Fruit fly (Drosophila melanogaster) whole organism, embryonic: ENCODE results near the gene SCOT.

Source experiments
- Adf1 ChIP-seq: fragments of 200-800 bp; sonication (Bioruptor generic); IDR thresholded peaks from 2 replicates; pipeline ENCODE4 v1.3.6; 2022; ENCODE audit warnings: missing biosample characterization, missing genetic modification characterization
- Bdp1 ChIP-seq: fragments of 200-800 bp; sonication (Bioruptor generic); optimal IDR thresholded peaks from 3 replicates; lab custom pipeline; 2016; ENCODE audit warnings: missing biosample characterization, missing genetic modification characterization
- Bgb ChIP-seq: fragments of 200-800 bp; sonication (Bioruptor generic); IDR thresholded peaks from 2 replicates; pipeline ENCODE4 v1.3.6; 2022; ENCODE audit warnings: missing biosample characterization, missing genetic modification characterization; ENCODE audit not compliant: partially characterized antibody
- CG10267 ChIP-seq: fragments of 200-800 bp; sonication (Bioruptor generic); optimal IDR thresholded peaks from 2 replicates; lab custom pipeline; 2018; ENCODE audit warnings: missing biosample characterization, mild to moderate bottlenecking, missing genetic modification characterization, moderate library complexity
- CG11695 ChIP-seq: fragments of 200-800 bp; sonication (Bioruptor generic); IDR thresholded peaks from 3 replicates; pipeline ENCODE4 v1.3.6; 2022; ENCODE audit warnings: missing biosample characterization, missing genetic modification characterization
- CG12659 ChIP-seq: fragments of 200-800 bp; sonication (Bioruptor generic); optimal IDR thresholded peaks from 3 replicates; lab custom pipeline; 2017; ENCODE audit warnings: mild to moderate bottlenecking, missing biosample characterization, missing genetic modification reagents, missing genetic modification characterization
- CG1603 ChIP-seq: fragments of 200-800 bp; sonication (Bioruptor generic); optimal IDR thresholded peaks from 2 replicates; lab custom pipeline; 2019; ENCODE audit warnings: missing biosample characterization, mild to moderate bottlenecking, missing genetic modification characterization, moderate library complexity
- CG1792 ChIP-seq: fragments of 200-800 bp; sonication (Bioruptor generic); optimal IDR thresholded peaks from 2 replicates; lab custom pipeline; 2016; ENCODE audit warnings: missing biosample characterization, missing genetic modification characterization
- CG18619 ChIP-seq: fragments of 200-800 bp; sonication (Bioruptor generic); optimal IDR thresholded peaks from 3 replicates; lab custom pipeline; 2017; ENCODE audit warnings: missing biosample characterization, mild to moderate bottlenecking, missing genetic modification characterization
- CG2116 ChIP-seq: fragments of 200-800 bp; sonication (Bioruptor generic); optimal IDR thresholded peaks from 3 replicates; lab custom pipeline; 2018; ENCODE audit warnings: missing biosample characterization, mild to moderate bottlenecking, missing genetic modification characterization
- CG2202 ChIP-seq: fragments of 200-800 bp; sonication (Bioruptor generic); optimal IDR thresholded peaks from 2 replicates; lab custom pipeline; 2018; ENCODE audit warnings: missing biosample characterization, mild to moderate bottlenecking, missing genetic modification characterization
- CG30020 ChIP-seq: fragments of 200-800 bp; optimal IDR thresholded peaks from 2 replicates; lab custom pipeline; 2019; ENCODE audit warnings: missing biosample characterization, mild to moderate bottlenecking, missing genetic modification characterization, moderate library complexity
- CG31224 ChIP-seq: fragments of 200-800 bp; sonication (Bioruptor generic); IDR thresholded peaks from 2 replicates; pipeline ENCODE4 v1.3.6; 2022; ENCODE audit warnings: missing biosample characterization, missing genetic modification characterization
- CG3407 ChIP-seq: fragments of 200-800 bp; sonication (Bioruptor generic); optimal IDR thresholded peaks from 2 replicates; lab custom pipeline; 2018; ENCODE audit warnings: missing biosample characterization, mild to moderate bottlenecking, missing genetic modification characterization
- CG34224 ChIP-seq: fragments of 200-800 bp; sonication (Bioruptor generic); IDR thresholded peaks from 3 replicates; pipeline ENCODE4 v1.3.6; 2022; ENCODE audit warnings: missing biosample characterization, missing genetic modification characterization; ENCODE audit not compliant: partially characterized antibody
- CG34422 ChIP-seq: fragments of 200-800 bp; sonication (Bioruptor generic); IDR thresholded peaks from 3 replicates; pipeline ENCODE4 v1.3.6; 2022; ENCODE audit warnings: missing biosample characterization, missing genetic modification characterization
- CG3838 ChIP-seq: fragments of 200-800 bp; sonication (Bioruptor generic); optimal IDR thresholded peaks from 3 replicates; lab custom pipeline; 2016; ENCODE audit warnings: missing biosample characterization, missing genetic modification characterization
- CG3847 ChIP-seq: fragments of 200-800 bp; sonication (Bioruptor generic); IDR thresholded peaks from 2 replicates; pipeline ENCODE4 v1.3.6; 2022; ENCODE audit warnings: missing biosample characterization, missing genetic modification characterization
- CG4424 ChIP-seq: fragments of 200-800 bp; sonication (Bioruptor generic); optimal IDR thresholded peaks from 3 replicates; lab custom pipeline; 2016; ENCODE audit warnings: missing biosample characterization, missing genetic modification characterization
- CG4617 ChIP-seq: fragments of 200-800 bp; sonication (Bioruptor generic); optimal IDR thresholded peaks from 3 replicates; lab custom pipeline; 2016; ENCODE audit warnings: missing biosample characterization, missing genetic modification characterization, borderline replicate concordance
- CG4854 ChIP-seq: fragments of 200-800 bp; sonication (Bioruptor generic); optimal IDR thresholded peaks from 2 replicates; lab custom pipeline; 2016; ENCODE audit warnings: missing biosample characterization, missing genetic modification characterization, inconsistent platforms
- CG6254 ChIP-seq: fragments of 200-800 bp; sonication (Bioruptor generic); optimal IDR thresholded peaks from 3 replicates; lab custom pipeline; 2017; ENCODE audit warnings: mild to moderate bottlenecking, missing biosample characterization, missing genetic modification reagents, missing genetic modification characterization
- CG6813 ChIP-seq: fragments of 200-800 bp; sonication (Bioruptor generic); optimal IDR thresholded peaks from 2 replicates; lab custom pipeline; 2017; ENCODE audit warnings: missing biosample characterization, missing genetic modification characterization, mild to moderate bottlenecking, moderate library complexity, missing genetic modification reagents
- CG7357 ChIP-seq: fragments of 200-800 bp; sonication (Bioruptor generic); IDR thresholded peaks from 3 replicates; pipeline ENCODE4 v1.3.6; 2022; ENCODE audit warnings: missing biosample characterization, missing genetic modification characterization
- CG8765 ChIP-seq: fragments of 200-800 bp; sonication (Bioruptor generic); IDR thresholded peaks from 2 replicates; pipeline ENCODE4 v1.3.6; 2022; ENCODE audit warnings: missing biosample characterization, missing genetic modification characterization
- CG9817 ChIP-seq: fragments of 200-800 bp; sonication (Bioruptor generic); optimal IDR thresholded peaks from 2 replicates; lab custom pipeline; 2018; ENCODE audit warnings: missing biosample characterization, mild to moderate bottlenecking, missing genetic modification characterization, moderate library complexity
- CrebB ChIP-seq: fragments of 200-800 bp; sonication (Bioruptor generic); optimal IDR thresholded peaks from 3 replicates; lab custom pipeline; 2018; ENCODE audit warnings: missing biosample characterization, mild to moderate bottlenecking, missing genetic modification characterization
- D19A ChIP-seq: fragments of 200-800 bp; optimal IDR thresholded peaks from 3 replicates; lab custom pipeline; 2019; ENCODE audit warnings: missing biosample characterization, mild to moderate bottlenecking, missing genetic modification characterization, moderate library complexity
- Dip2 ChIP-seq: fragments of 200-800 bp; sonication (Bioruptor generic); IDR thresholded peaks from 2 replicates; pipeline ENCODE4 v1.3.6; 2022; ENCODE audit warnings: missing biosample characterization, missing genetic modification characterization
- Ets97D ChIP-seq: fragments of 200-800 bp; sonication (Bioruptor generic); optimal IDR thresholded peaks from 3 replicates; lab custom pipeline; 2016; ENCODE audit warnings: missing biosample characterization, missing genetic modification characterization
- H2.0 ChIP-seq: fragments of 200-800 bp; sonication (Bioruptor generic); IDR thresholded peaks from 2 replicates; pipeline ENCODE4 v1.3.6; 2022; ENCODE audit warnings: missing biosample characterization, missing genetic modification characterization
- HLH4C ChIP-seq: fragments of 200-800 bp; sonication (Bioruptor generic); IDR thresholded peaks from 3 replicates; pipeline ENCODE4 v1.3.6; 2022; ENCODE audit warnings: missing biosample characterization, missing genetic modification characterization; ENCODE audit not compliant: partially characterized antibody
- Hr39 ChIP-seq: fragments of >200 bp; optimal IDR thresholded peaks from 2 replicates; lab custom pipeline; 2017
- Lim3 ChIP-seq: fragments of 200-800 bp; sonication (Bioruptor generic); IDR thresholded peaks from 2 replicates; pipeline ENCODE4 v1.3.6; 2022; ENCODE audit warnings: missing biosample characterization, missing genetic modification characterization
- MBD-R2 ChIP-seq: fragments of 200-800 bp; sonication (Bioruptor generic); IDR thresholded peaks from 2 replicates; pipeline ENCODE4 v1.3.6; 2022; ENCODE audit warnings: missing biosample characterization, missing genetic modification characterization
- NFAT ChIP-seq: fragments of 200-800 bp; sonication (Bioruptor generic); IDR thresholded peaks from 2 replicates; pipeline ENCODE4 v1.3.6; 2022; ENCODE audit warnings: missing biosample characterization, missing genetic modification characterization
- NK7.1 ChIP-seq: fragments of 200-800 bp; sonication (Bioruptor generic); optimal IDR thresholded peaks from 3 replicates; lab custom pipeline; 2016; ENCODE audit warnings: missing biosample characterization, missing genetic modification characterization
- NfI ChIP-seq: fragments of 200-800 bp; sonication (Bioruptor generic); optimal IDR thresholded peaks from 3 replicates; lab custom pipeline; 2018; ENCODE audit warnings: missing biosample characterization, mild to moderate bottlenecking, missing genetic modification characterization, moderate library complexity
- Sin3A ChIP-seq: fragments of >200 bp; optimal IDR thresholded peaks from 2 replicates; lab custom pipeline; 2018
- emc ChIP-seq: fragments of 200-800 bp; sonication (Bioruptor generic); optimal IDR thresholded peaks from 2 replicates; lab custom pipeline; 2016; ENCODE audit warnings: missing biosample characterization, missing genetic modification characterization
- gem ChIP-seq: fragments of 200-800 bp; sonication (Bioruptor generic); optimal IDR thresholded peaks from 2 replicates; lab custom pipeline; 2019; ENCODE audit warnings: missing biosample characterization, mild to moderate bottlenecking, missing genetic modification characterization, moderate library complexity
- nmo ChIP-seq: fragments of 200-800 bp; sonication (Bioruptor generic); optimal IDR thresholded peaks from 2 replicates; lab custom pipeline; 2018; ENCODE audit warnings: missing biosample characterization, mild to moderate bottlenecking, missing genetic modification characterization, moderate library complexity
- pb ChIP-seq: fragments of 200-800 bp; sonication (Bioruptor generic); optimal IDR thresholded peaks from 3 replicates; lab custom pipeline; 2016; ENCODE audit warnings: missing biosample characterization, missing genetic modification characterization
- pho ChIP-seq: fragments of 200-800 bp; sonication (Bioruptor generic); optimal IDR thresholded peaks from 2 replicates; lab custom pipeline; 2016; ENCODE audit warnings: missing biosample characterization, missing genetic modification characterization
- prd ChIP-seq, 3 experiments: fragments of >200 bp in 2 of 3; fragments of 200-800 bp in 1 of 3; sonication (Bioruptor generic) in 1 of 3; optimal IDR thresholded peaks in 2 of 3; IDR thresholded peaks in 1 of 3; 2 replicates in 2 of 3; 3 replicates in 1 of 3; pipeline versions ENCODE4 v1.3.6 to Lab custom; 2017 to 2022; ENCODE audit warnings: missing biosample characterization in 1 of 3, missing genetic modification characterization in 1 of 3
- run ChIP-seq: fragments of 200-800 bp; sonication (Bioruptor generic); optimal IDR thresholded peaks from 3 replicates; lab custom pipeline; 2018; ENCODE audit warnings: missing biosample characterization, mild to moderate bottlenecking, missing genetic modification characterization
- salm ChIP-seq: fragments of 200-800 bp; sonication (Bioruptor generic); optimal IDR thresholded peaks from 2 replicates; lab custom pipeline; 2018; ENCODE audit warnings: missing biosample characterization, mild to moderate bottlenecking, missing genetic modification characterization
- sisA ChIP-seq: fragments of 200-800 bp; sonication (Bioruptor generic); IDR thresholded peaks from 2 replicates; pipeline ENCODE4 v1.3.6; 2022; ENCODE audit warnings: missing biosample characterization, missing genetic modification characterization
- sna ChIP-seq: fragments of 200-800 bp; sonication (Bioruptor generic); IDR thresholded peaks from 2 replicates; pipeline ENCODE4 v1.3.6; 2022; ENCODE audit warnings: missing biosample characterization, missing genetic modification characterization; ENCODE audit not compliant: partially characterized antibody
- stwl ChIP-seq: fragments of 200-800 bp; sonication (Bioruptor generic); optimal IDR thresholded peaks from 3 replicates; lab custom pipeline; 2018; ENCODE audit warnings: missing biosample characterization, mild to moderate bottlenecking, missing genetic modification characterization, moderate library complexity

The SCOT gene

DNA sequence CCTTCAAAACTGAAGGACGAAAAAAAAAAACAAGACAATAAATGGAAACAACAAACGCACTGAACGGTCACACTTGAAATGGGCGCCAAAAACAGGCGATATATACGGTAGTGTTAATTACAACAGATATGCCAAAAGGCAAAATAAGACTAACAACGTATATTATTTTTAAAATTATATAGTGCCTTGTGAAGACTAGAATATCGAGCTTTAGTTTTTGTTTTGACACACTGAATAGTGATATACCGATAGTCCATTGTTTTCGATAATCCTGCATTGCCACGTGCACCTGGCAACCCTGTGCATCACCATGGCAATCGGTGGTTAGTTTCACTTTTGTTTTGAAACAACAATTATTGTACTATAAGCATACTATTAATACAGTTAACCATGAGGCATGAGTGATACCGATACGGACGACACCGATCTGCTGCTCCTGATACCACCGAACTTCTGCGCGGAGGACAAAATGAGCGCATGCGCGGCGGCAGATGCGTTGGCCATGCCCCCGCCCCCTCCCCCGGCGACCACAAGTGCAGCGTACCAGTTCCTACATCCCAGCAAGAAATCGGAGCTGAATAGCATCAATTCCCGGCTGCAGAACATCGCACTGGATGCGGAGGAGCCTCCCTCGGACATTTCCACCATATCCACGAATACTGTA lies 15.3 kb upstream of the SCOT start, which contains the start of the genes mu2 and Cnb (continued):
- no peak for TF ChIP-seq CG4424 (GFP tag; lab: Kevin White, UChicago)
- TF ChIP-seq CrebB, result no peak
- TF ChIP-seq pho (GFP tag; lab: Kevin White, UChicago), result peak; percentile 52
- TF ChIP-seq Adf1 (GFP tag; lab: Robert Waterston, UW), result no peak
- TF ChIP-seq pb, result no peak
- TF ChIP-seq CG4617 (GFP tag; lab: Kevin White, UChicago), result peak; percentile 67
- TF ChIP-seq CG9817, result peak; percentile 2
- peak; percentile 51 for TF ChIP-seq Ets97D (GFP tag; lab: Kevin White, UChicago)
- TF ChIP-seq CG6254 (GFP tag; lab: Kevin White, UChicago), result no peak
- TF ChIP-seq Hr39 (lab: Kevin White, UChicago), result peak; percentile 48
- no peak for TF ChIP-seq CG7357 (GFP tag; lab: Robert Waterston, UW)
- TF ChIP-seq salm (tag; lab: Kevin White, UChicago), result no peak
- no peak for TF ChIP-seq CG11695 (GFP tag; lab: Robert Waterston, UW)
- TF ChIP-seq CG3847 (GFP tag; lab: Robert Waterston, UW), result peak; percentile 82
- no peak for TF ChIP-seq NK7.1 (GFP tag; lab: Kevin White, UChicago)
- peak; percentile 90 for TF ChIP-seq Sin3A (lab: Kevin White, UChicago)
- no peak for TF ChIP-seq CG3838 (GFP tag; lab: Kevin White, UChicago)
- no peak for TF ChIP-seq CG4854 (GFP tag; lab: Kevin White, UChicago)
- TF ChIP-seq CG31224 (GFP tag; lab: Robert Waterston, UW), result no peak
- peak; percentile 72 for TF ChIP-seq HLH4C
- no peak for TF ChIP-seq CG1603 (tag; lab: Kevin White, UChicago)
- TF ChIP-seq CG12659 (GFP tag; lab: Kevin White, UChicago), result no peak
- 0 out of 2 replicates have a peak, but pooled peaks have one; percentile 44 for TF ChIP-seq NFAT (GFP tag; lab: Robert Waterston, UW)
- no peak for TF ChIP-seq CG2202 (tag; lab: Kevin White, UChicago)
- TF ChIP-seq prd (optimal IDR thresholded peaks at IDR 0.05; lab: Kevin White, UChicago), result no peak
- 0 out of 3 replicates have a peak, but pooled peaks have one; percentile 18 for TF ChIP-seq prd (GFP tag; IDR thresholded peaks at IDR 0.05; lab: Robert Waterston, UW)
- no peak for TF ChIP-seq CG6813 (GFP tag; lab: Kevin White, UChicago)
- TF ChIP-seq Bgb (GFP tag; lab: Robert Waterston, UW), result peak; percentile 67; the same call in 1 of the 2 replicates
- peak; percentile 40; the same call in 1 of the 3 replicates for TF ChIP-seq CG34422 (GFP tag; lab: Robert Waterston, UW)
- TF ChIP-seq CG10267 (tag; lab: Kevin White, UChicago), result no peak
- TF ChIP-seq run (tag; lab: Kevin White, UChicago), result no peak
- peak; percentile 74 for TF ChIP-seq CG2116 (GFP tag; lab: Kevin White, UChicago)
- peak; percentile 89 for TF ChIP-seq CG34224 (GFP tag; lab: Robert Waterston, UW)
- no peak for TF ChIP-seq sisA (GFP tag; lab: Robert Waterston, UW)
- TF ChIP-seq Lim3 (GFP tag; lab: Robert Waterston, UW), result no peak
- no peak for TF ChIP-seq CG3407 (GFP tag; lab: Kevin White, UChicago)
- TF ChIP-seq stwl (tag; lab: Kevin White, UChicago), result peak; percentile 90
- no peak for TF ChIP-seq CG8765
- no peak for TF ChIP-seq CG18619 (GFP tag; lab: Kevin White, UChicago)
- TF ChIP-seq Dip2 (GFP tag; lab: Robert Waterston, UW), result no peak
- peak; percentile 67; the same call in 1 of the 2 replicates for TF ChIP-seq sna (GFP tag; lab: Robert Waterston, UW)
- TF ChIP-seq H2.0, result no peak
- TF ChIP-seq MBD-R2 (GFP tag; lab: Robert Waterston, UW), result peak; percentile 92
- TF ChIP-seq Bdp1, result peak; percentile 10
- no peak for TF ChIP-seq CG1792 (GFP tag; lab: Kevin White, UChicago)
- TF ChIP-seq nmo, result peak; percentile 63
- no peak for TF ChIP-seq CG30020 (tag; lab: Kevin White, UChicago)
- no peak for TF ChIP-seq gem (tag; lab: Kevin White, UChicago)
- TF ChIP-seq NfI (GFP tag; lab: Kevin White, UChicago), result no peak
- TF ChIP-seq D19A, result no peak
- no peak for TF ChIP-seq emc
